Worm (Caenorhabditis elegans) whole organism, early embryonic: Measurements from ENCODE around the gene snf-11.

Experiments
- aly-1 ChIP-seq: sonication (generic microtip); optimal IDR thresholded peaks from 2 replicates; lab custom pipeline; 2016; ENCODE audit warnings: missing genetic modification characterization, missing compliant biosample characterization
- ama-1 ChIP-seq: fragments of 150-350 bp; optimal IDR thresholded peaks from 2 replicates; lab custom pipeline; 2014
- ceh-13 ChIP-seq: fragments of 200-800 bp; sonication (Bioruptor generic); optimal IDR thresholded peaks from 2 replicates; lab custom pipeline; 2018; ENCODE audit warnings: mild to moderate bottlenecking, missing genetic modification characterization, missing compliant biosample characterization
- ceh-36 ChIP-seq: sonication (generic microtip); optimal IDR thresholded peaks from 2 replicates; lab custom pipeline; 2016; ENCODE audit warnings: missing genetic modification characterization, inconsistent platforms, missing compliant biosample characterization
- flt-1 ChIP-seq: fragments of 200-800 bp; sonication (Bioruptor generic); IDR thresholded peaks from 2 replicates; pipeline ENCODE4 v1.3.6; 2022; ENCODE audit warnings: missing genetic modification characterization, missing compliant biosample characterization
- hmbx-1 ChIP-seq: sonication (generic microtip); optimal IDR thresholded peaks from 2 replicates; lab custom pipeline; 2016; ENCODE audit warnings: mild to moderate bottlenecking, missing genetic modification characterization, missing compliant biosample characterization
- sea-1 ChIP-seq: fragments of 200-800 bp; sonication (Bioruptor generic); conservative IDR thresholded peaks from 2 replicates; pipeline ENCODE4 v1.3.6; 2022; ENCODE audit warnings: missing genetic modification characterization, missing compliant biosample characterization
- tbx-11 ChIP-seq: fragments of 200-800 bp; sonication (Bioruptor generic); IDR thresholded peaks from 2 replicates; pipeline ENCODE4 v1.3.6; 2022; ENCODE audit warnings: missing genetic modification characterization, missing compliant biosample characterization
- tbx-37 ChIP-seq: fragments of 200-800 bp; sonication (Bioruptor generic); conservative IDR thresholded peaks from 2 replicates; pipeline ENCODE4 v1.3.6; 2022; ENCODE audit warnings: missing genetic modification reagents, missing genetic modification characterization, missing compliant biosample characterization

- TF ChIP-seq sea-1 (GFP tag; lab: Robert Waterston, UW) (no peak), tbx-37 (GFP tag; lab: Robert Waterston, UW) (no peak), flt-1 (GFP tag; lab: Robert Waterston, UW) (no peak), hmbx-1 (tag; lab: Kevin White, UChicago) (no peak), aly-1 (no peak), ama-1 (no peak), ceh-36 (no peak), tbx-11 (GFP tag; lab: Robert Waterston, UW) (no peak), ceh-13 (GFP tag; lab: Kevin White, UChicago) (no peak)
These were observed 669 bp upstream of the snf-11 start for ce11 chrV:11308915-11309314.
